Fruit fly (Drosophila melanogaster): ENCODE data around the gene CG18088.

Gene CG18088

dm6 chr2L:8997285-8997684 is 29.9 kb downstream of the CG18088 start, which contains the start of the genes alien and CG18661 (continued):
- peak; percentile 32 for TF ChIP-seq exex (tag; optimal IDR thresholded peaks at IDR 0.05)
- TF ChIP-seq dati (GFP tag; IDR thresholded peaks at IDR 0.05): no peak
- TF ChIP-seq trh (GFP tag; optimal IDR thresholded peaks at IDR 0.05): peak; percentile 91
- TF ChIP-seq BtbVII (GFP tag; optimal IDR thresholded peaks at IDR 0.05): no peak
- peak; percentile 91 for TF ChIP-seq CG12744 (GFP tag; optimal IDR thresholded peaks at IDR 0.05)
- TF ChIP-seq yki (optimal IDR thresholded peaks at IDR 0.05): peak; percentile 3
- no peak for TF ChIP-seq Hey (tag; optimal IDR thresholded peaks at IDR 0.05)
- peak; percentile 23 for TF ChIP-seq mirr (GFP tag; optimal IDR thresholded peaks at IDR 0.05)
- peak; percentile 80 for TF ChIP-seq CG9797 (GFP tag; optimal IDR thresholded peaks at IDR 0.05)
- TF ChIP-seq CG30020 (tag; optimal IDR thresholded peaks at IDR 0.05): peak; percentile 61
- peak; percentile 0 for TF ChIP-seq CG13296 (GFP tag; optimal IDR thresholded peaks at IDR 0.05)
- peak; percentile 88 for TF ChIP-seq al (GFP tag; IDR thresholded peaks at IDR 0.05)
- peak; percentile 92 for TF ChIP-seq Gug (GFP tag; IDR thresholded peaks at IDR 0.05)
- no peak for TF ChIP-seq CG17568 (GFP tag; optimal IDR thresholded peaks at IDR 0.05)
- no peak for TF ChIP-seq CG6683 (GFP tag; optimal IDR thresholded peaks at IDR 0.05)
- TF ChIP-seq Med (GFP tag): peak; percentile 96
- TF ChIP-seq pnt (GFP tag; optimal IDR thresholded peaks at IDR 0.05): peak; percentile 97
- TF ChIP-seq Hmx (GFP tag; optimal IDR thresholded peaks at IDR 0.05): peak; percentile 84
- TF ChIP-seq CG17385 (GFP tag; optimal IDR thresholded peaks at IDR 0.05): peak; percentile 34
- peak; percentile 51; the same call in 1 of the 2 replicates for TF ChIP-seq toy (GFP tag; IDR thresholded peaks at IDR 0.05)
- TF ChIP-seq CG13624 (GFP tag; optimal IDR thresholded peaks at IDR 0.05): peak; percentile 85
- TF ChIP-seq YL-1 (GFP tag; optimal IDR thresholded peaks at IDR 0.05): peak; percentile 52
- no peak for TF ChIP-seq Hr78 (GFP tag; optimal IDR thresholded peaks at IDR 0.05)
- TF ChIP-seq ttk (GFP tag; IDR thresholded peaks at IDR 0.05): peak; percentile 88
- TF ChIP-seq crol (GFP tag; IDR thresholded peaks at IDR 0.05): peak; percentile 66
- TF ChIP-seq tap (tag; optimal IDR thresholded peaks at IDR 0.05): no peak
- no peak for TF ChIP-seq sc (optimal IDR thresholded peaks at IDR 0.05)
- TF ChIP-seq sc (GFP tag; optimal IDR thresholded peaks at IDR 0.05): no peak
- TF ChIP-seq CG17328 (GFP tag; IDR thresholded peaks at IDR 0.05): peak; percentile 66; the same call in 1 of the 2 replicates
- TF ChIP-seq Kr (GFP tag; optimal IDR thresholded peaks at IDR 0.05): no peak
- TF ChIP-seq CG17186 (GFP tag; optimal IDR thresholded peaks at IDR 0.05): peak; percentile 68
- TF ChIP-seq CG17361 (GFP tag; IDR thresholded peaks at IDR 0.05): peak; percentile 73
- no peak for TF ChIP-seq nom (GFP tag; optimal IDR thresholded peaks at IDR 0.05)
- no peak for TF ChIP-seq Hr39 (optimal IDR thresholded peaks at IDR 0.05)
- peak; percentile 89 for TF ChIP-seq dimm (GFP tag; IDR thresholded peaks at IDR 0.05)
- no peak for TF ChIP-seq pan (optimal IDR thresholded peaks at IDR 0.05)
- TF ChIP-seq pan (GFP tag; optimal IDR thresholded peaks at IDR 0.05 in 1 of 2, IDR thresholded peaks at IDR 0.05 in 1 of 2): peak in 1 of 2 experiments; percentile 83
- TF ChIP-seq CG2875 (GFP tag; optimal IDR thresholded peaks at IDR 0.05): peak; percentile 11
- TF ChIP-seq mld (GFP tag; IDR thresholded peaks at IDR 0.05; ENCODE audit: partially characterized antibody): no peak
- TF ChIP-seq lbe (GFP tag; optimal IDR thresholded peaks at IDR 0.05): no peak
- TF ChIP-seq scrt (GFP tag; optimal IDR thresholded peaks at IDR 0.05): peak; percentile 33
- TF ChIP-seq ind (GFP tag; optimal IDR thresholded peaks at IDR 0.05): peak; percentile 79
- peak; percentile 50 for TF ChIP-seq CG15269 (tag; optimal IDR thresholded peaks at IDR 0.05)
- TF ChIP-seq HLH54F (GFP tag; optimal IDR thresholded peaks at IDR 0.05): peak; percentile 82
- peak; percentile 99 for TF ChIP-seq MBD-R2 (GFP tag; IDR thresholded peaks at IDR 0.05)
- peak; percentile 93 for TF ChIP-seq slou (GFP tag; optimal IDR thresholded peaks at IDR 0.05)
- peak; percentile 87 for TF ChIP-seq jing (GFP tag; optimal IDR thresholded peaks at IDR 0.05)
- TF ChIP-seq Stat92E (GFP tag; optimal IDR thresholded peaks at IDR 0.05): peak in 1 of 3 experiments; percentile 40
- TF ChIP-seq CG4360 (GFP tag; IDR thresholded peaks at IDR 0.05): no peak
- TF ChIP-seq emc (GFP tag; optimal IDR thresholded peaks at IDR 0.05): peak; percentile 49
- no peak for TF ChIP-seq D (optimal IDR thresholded peaks at IDR 0.05)
- peak; percentile 71 for TF ChIP-seq D (GFP tag; optimal IDR thresholded peaks at IDR 0.05)

All from whole organism, embryonic.